Worm (Caenorhabditis elegans): ENCODE data around the gene srd-66.

Gene srd-66

ce11 chrIII:1982597-1983244, at the start of gene srd-66:
Gene srd-66 (minus strand): TSS chrIII:1982647.
- TF ChIP-seq ztf-22 (GFP tag; optimal IDR thresholded peaks at IDR 0.05) = no peak
- no peak for TF ChIP-seq repo-1 (tag; optimal IDR thresholded peaks at IDR 0.05)
- TF ChIP-seq tbp1 (GFP tag; optimal IDR thresholded peaks at IDR 0.05) = peak; percentile 78
- no peak for TF ChIP-seq dpff-1 (tag; optimal IDR thresholded peaks at IDR 0.05)
- TF ChIP-seq rpc-1 (optimal IDR thresholded peaks at IDR 0.05) = peak; percentile 5
- TF ChIP-seq rpc-1 (tag; optimal IDR thresholded peaks at IDR 0.05) = peak; percentile 58

DNA sequence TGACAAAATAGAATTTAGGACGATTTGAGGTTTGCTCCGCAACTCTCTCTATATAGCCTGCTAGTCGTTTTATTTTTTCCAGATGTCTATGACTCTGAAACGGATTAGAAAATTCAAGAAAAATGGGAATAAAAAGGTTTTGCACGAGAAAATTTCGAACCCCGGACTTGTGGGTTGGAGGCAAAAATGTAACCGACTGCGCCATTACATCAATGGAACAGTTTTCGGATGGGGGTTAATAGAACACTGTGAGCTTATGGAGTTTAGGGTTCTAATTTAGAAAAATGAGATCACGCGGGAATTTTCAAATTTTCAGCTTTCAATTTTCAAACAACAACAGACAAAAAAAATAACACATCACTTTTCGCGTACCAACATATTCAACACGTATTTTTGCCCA, 49.3 kb upstream of the srd-66 start:
- TF ChIP-seq snpc-3.4 (tag; optimal IDR thresholded peaks at IDR 0.05) (peak; percentile 47), rpc-1 (optimal IDR thresholded peaks at IDR 0.05) (peak; percentile 57), rpc-1 (tag; optimal IDR thresholded peaks at IDR 0.05) (no peak), mes-4 (tag; optimal IDR thresholded peaks at IDR 0.05) (no peak), xnd-1 (tag; optimal IDR thresholded peaks at IDR 0.05) (no peak), hmg-1.2 (GFP tag; IDR thresholded peaks at IDR 0.05) (peak; percentile 43), F57C9.4 (tag; optimal IDR thresholded peaks at IDR 0.05) (no peak), tbp1 (GFP tag; optimal IDR thresholded peaks at IDR 0.05) (peak; percentile 89), B0261.1 (tag; optimal IDR thresholded peaks at IDR 0.05) (no peak), ama-1 (optimal IDR thresholded peaks at IDR 0.05) (no peak), ama-1 (GFP tag; optimal IDR thresholded peaks at IDR 0.05) (peak in 1 of 2 experiments; percentile 60), ztf-28 (GFP tag; IDR thresholded peaks at IDR 0.05) (no peak), sdz-38 (tag; optimal IDR thresholded peaks at IDR 0.05) (no peak), lin-26 (GFP tag; IDR thresholded peaks at IDR 0.05) (peak; percentile 67; the same call in 1 of the 2 replicates), nfyb-1 (GFP tag; IDR thresholded peaks at IDR 0.05) (no peak), snpc-1.1 (tag; optimal IDR thresholded peaks at IDR 0.05; ENCODE audit: insufficient read depth) (no peak)

DNA sequence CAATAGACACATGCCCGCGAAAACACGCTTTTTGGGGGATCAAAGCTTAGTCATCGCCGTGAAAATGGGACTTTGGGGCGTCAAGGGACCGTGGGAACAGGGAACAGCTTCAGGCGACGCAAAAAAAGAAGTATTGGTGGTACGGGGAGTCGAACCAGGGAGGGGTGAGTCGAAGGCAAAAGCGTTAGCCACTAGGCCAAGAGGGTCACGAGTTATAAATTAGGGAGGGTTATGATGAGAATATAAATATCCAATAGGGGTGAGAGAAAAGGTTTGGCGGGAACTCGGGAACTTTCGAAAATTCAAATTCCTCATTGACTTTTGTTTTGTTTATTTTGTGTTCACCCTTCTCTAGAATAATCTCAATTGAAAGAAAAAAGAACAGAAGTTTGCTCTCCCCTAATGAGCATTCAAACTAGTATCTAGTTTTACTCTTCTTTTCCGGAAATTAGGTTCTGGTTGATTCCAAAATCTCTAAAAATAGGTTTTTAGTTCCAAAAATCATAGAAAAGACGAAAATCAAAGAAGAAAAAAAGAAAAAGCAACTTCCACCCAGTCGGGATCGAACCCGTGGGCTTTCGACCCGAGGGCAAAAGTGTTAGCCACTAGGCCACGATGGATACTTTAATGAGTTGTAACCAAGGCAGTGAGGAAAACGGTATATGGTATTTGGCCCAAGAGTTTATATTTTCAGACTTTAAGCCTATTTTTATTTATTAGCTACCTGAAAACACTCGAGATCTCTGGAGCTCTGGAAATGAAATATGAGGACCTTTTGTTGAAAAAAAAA, 48.5 kb upstream of the srd-66 start:
- TF ChIP-seq hlh-26 (GFP tag; conservative IDR thresholded peaks at IDR 0.05) (no peak), ztf-25 (GFP tag; IDR thresholded peaks at IDR 0.05) (peak; percentile 83), ets-4 (GFP tag; optimal IDR thresholded peaks at IDR 0.05) (no peak), F22D6.2 (tag; optimal IDR thresholded peaks at IDR 0.05) (no peak), T07F8.4 (tag; optimal IDR thresholded peaks at IDR 0.05) (peak; percentile 27), ztf-6 (GFP tag; IDR thresholded peaks at IDR 0.05) (no peak), F49E8.2 (tag; optimal IDR thresholded peaks at IDR 0.05; ENCODE audit: insufficient read depth) (peak; percentile 13), mxl-1 (tag; optimal IDR thresholded peaks at IDR 0.05) (peak; percentile 69), F52B5.7 (tag; optimal IDR thresholded peaks at IDR 0.05) (peak; percentile 2), lsl-1 (GFP tag; optimal IDR thresholded peaks at IDR 0.05) (peak; percentile 36), hsf-1 (GFP tag; IDR thresholded peaks at IDR 0.05) (no peak), ceh-40 (GFP tag; IDR thresholded peaks at IDR 0.05) (0 out of 2 replicates have a peak, but pooled peaks have one; percentile 54), Y79H2A.3 (GFP tag; conservative IDR thresholded peaks at IDR 0.05) (0 out of 2 replicates have a peak, but pooled peaks have one; percentile 18), ztf-18 (tag; optimal IDR thresholded peaks at IDR 0.05) (peak; percentile 42), aptf-2 (GFP tag; conservative IDR thresholded peaks at IDR 0.05) (no peak), B0261.1 (tag; optimal IDR thresholded peaks at IDR 0.05) (peak; percentile 82), attf-6 (GFP tag; IDR thresholded peaks at IDR 0.05) (0 out of 2 replicates have a peak, but pooled peaks have one; percentile 33), bed-2 (GFP tag; IDR thresholded peaks at IDR 0.05) (no peak), F33H1.4 (GFP tag; IDR thresholded peaks at IDR 0.05) (peak; percentile 10; the same call in 1 of the 2 replicates), snpc-4 (GFP tag; optimal IDR thresholded peaks at IDR 0.05) (peak; percentile 31), snpc-4 (tag; optimal IDR thresholded peaks at IDR 0.05) (no peak), ceh-91 (GFP tag; IDR thresholded peaks at IDR 0.05) (peak; percentile 14; the same call in 1 of the 2 replicates), mes-4 (tag; optimal IDR thresholded peaks at IDR 0.05) (peak; percentile 57), lin-35 (GFP tag; optimal IDR thresholded peaks at IDR 0.05) (peak in 1 of 3 experiments; percentile 46), nfya-1 (tag; optimal IDR thresholded peaks at IDR 0.05; ENCODE audit: borderline replicate concordance, insufficient read depth) (no peak), chd-7 (tag; optimal IDR thresholded peaks at IDR 0.05) (no peak), ztf-22 (GFP tag; optimal IDR thresholded peaks at IDR 0.05) (no peak)
